Worm (Caenorhabditis elegans) whole organism, mixed stage, embryonic: ENCODE data around the gene R03H10.7.

ENCODE experiments used
- M03D4.4 ChIP-seq: sonication (generic microtip); optimal IDR thresholded peaks from 2 replicates; lab custom pipeline; 2017; ENCODE audit warnings: mild to moderate bottlenecking, missing genetic modification characterization, missing compliant biosample characterization
- ceh-39 ChIP-seq: fragments of 150-350 bp; optimal IDR thresholded peaks from 2 replicates; lab custom pipeline; 2014; ENCODE audit warnings: missing biosample characterization, missing genetic modification characterization
- ceh-43 ChIP-seq: fragments of 200-800 bp; sonication (Bioruptor generic); optimal IDR thresholded peaks from 2 replicates; lab custom pipeline; 2018; ENCODE audit warnings: mild to moderate bottlenecking, missing genetic modification characterization, moderate library complexity, missing compliant biosample characterization
- ceh-83 ChIP-seq: fragments of 200-800 bp; sonication (Bioruptor generic); optimal IDR thresholded peaks from 2 replicates; lab custom pipeline; 2018; ENCODE audit warnings: mild to moderate bottlenecking, missing genetic modification characterization, missing compliant biosample characterization
- ces-1 ChIP-seq: fragments of 150-350 bp; optimal IDR thresholded peaks from 2 replicates; lab custom pipeline; 2014; ENCODE audit warnings: missing biosample characterization, missing genetic modification reagents, missing genetic modification characterization
- cnd-1 ChIP-seq: fragments of 200-800 bp; sonication (Bioruptor generic); optimal IDR thresholded peaks from 2 replicates; lab custom pipeline; 2018; ENCODE audit warnings: mild to moderate bottlenecking, missing genetic modification characterization, missing compliant biosample characterization
- drap-1 ChIP-seq: fragments of 200-800 bp; sonication (Bioruptor generic); optimal IDR thresholded peaks from 3 replicates; lab custom pipeline; 2018; ENCODE audit warnings: mild to moderate bottlenecking, missing genetic modification characterization, missing compliant biosample characterization
- elt-1 ChIP-seq: sonication (generic microtip); optimal IDR thresholded peaks from 2 replicates; lab custom pipeline; 2017; ENCODE audit warnings: missing genetic modification characterization, mild to moderate bottlenecking, missing compliant biosample characterization, antibody characterized with exemption, moderate library complexity, borderline replicate concordance; ENCODE audit not compliant: insufficient read depth
- elt-3 ChIP-seq: fragments of 150-350 bp; optimal IDR thresholded peaks from 2 replicates; lab custom pipeline; 2014; ENCODE audit warnings: missing biosample characterization, missing genetic modification characterization
- ham-2 ChIP-seq: fragments of 200-800 bp; sonication (Bioruptor generic); optimal IDR thresholded peaks from 2 replicates; lab custom pipeline; 2018; ENCODE audit warnings: mild to moderate bottlenecking, missing genetic modification characterization, missing compliant biosample characterization
- hlh-1 ChIP-seq: fragments of 150-350 bp; optimal IDR thresholded peaks from 2 replicates; lab custom pipeline; 2014; ENCODE audit warnings: missing biosample characterization, missing genetic modification reagents, missing genetic modification characterization
- lin-32 ChIP-seq: fragments of 200-800 bp; sonication (Bioruptor generic); optimal IDR thresholded peaks from 2 replicates; lab custom pipeline; 2018; ENCODE audit warnings: mild to moderate bottlenecking, missing genetic modification characterization, missing compliant biosample characterization
- lsy-2 ChIP-seq: fragments of 150-350 bp; optimal IDR thresholded peaks from 2 replicates; lab custom pipeline; 2014; ENCODE audit warnings: missing biosample characterization, missing genetic modification characterization
- mab-5 ChIP-seq: fragments of 150-350 bp; optimal IDR thresholded peaks from 2 replicates; lab custom pipeline; 2014; ENCODE audit warnings: missing biosample characterization, missing genetic modification characterization
- mls-2 ChIP-seq: sonication (generic microtip); optimal IDR thresholded peaks from 2 replicates; lab custom pipeline; 2016; ENCODE audit warnings: mild to moderate bottlenecking, missing genetic modification characterization, moderate library complexity, missing compliant biosample characterization
- nhr-12 ChIP-seq: fragments of 150-350 bp; optimal IDR thresholded peaks from 2 replicates; lab custom pipeline; 2014; ENCODE audit warnings: missing biosample characterization, missing genetic modification characterization
- nhr-2 ChIP-seq: fragments of 150-350 bp; optimal IDR thresholded peaks from 2 replicates; lab custom pipeline; 2014; ENCODE audit warnings: missing biosample characterization, missing genetic modification characterization
- nhr-28 ChIP-seq: fragments of 150-350 bp; optimal IDR thresholded peaks from 2 replicates; lab custom pipeline; 2014; ENCODE audit warnings: missing biosample characterization, missing genetic modification characterization
- nhr-76 ChIP-seq: sonication (generic microtip); optimal IDR thresholded peaks from 2 replicates; lab custom pipeline; 2017; ENCODE audit warnings: missing biosample characterization, missing genetic modification characterization
- pha-4 ChIP-seq: fragments of 150-350 bp; optimal IDR thresholded peaks from 2 replicates; lab custom pipeline; 2018; ENCODE audit warnings: missing biosample characterization, missing genetic modification reagents, missing genetic modification characterization
- sem-2 ChIP-seq: fragments of 200-800 bp; sonication (Bioruptor generic); optimal IDR thresholded peaks from 2 replicates; lab custom pipeline; 2018; ENCODE audit warnings: mild to moderate bottlenecking, missing genetic modification characterization, missing compliant biosample characterization
- snpc-4 ChIP-seq: fragments of 150-350 bp; optimal IDR thresholded peaks from 2 replicates; lab custom pipeline; 2014; ENCODE audit warnings: missing biosample characterization, missing genetic modification characterization
- sptf-1 ChIP-seq: sonication (generic microtip); optimal IDR thresholded peaks from 2 replicates; lab custom pipeline; 2017; ENCODE audit warnings: mild to moderate bottlenecking, missing genetic modification characterization, moderate library complexity, missing compliant biosample characterization
- tbx-8 ChIP-seq: fragments of 200-800 bp; sonication (Bioruptor generic); optimal IDR thresholded peaks from 2 replicates; lab custom pipeline; 2018; ENCODE audit warnings: mild to moderate bottlenecking, missing genetic modification characterization, moderate library complexity, missing compliant biosample characterization
- unc-120 ChIP-seq: sonication (generic microtip); optimal IDR thresholded peaks from 2 replicates; lab custom pipeline; 2017; ENCODE audit warnings: missing genetic modification characterization, missing compliant biosample characterization; ENCODE audit not compliant: poor library complexity, severe bottlenecking
- unc-39 ChIP-seq: fragments of 150-350 bp; optimal IDR thresholded peaks from 2 replicates; lab custom pipeline; 2014; ENCODE audit warnings: missing biosample characterization, missing genetic modification characterization
- unc-62 ChIP-seq: fragments of 150-350 bp; optimal IDR thresholded peaks from 2 replicates; lab custom pipeline; 2014; ENCODE audit warnings: missing biosample characterization, missing genetic modification reagents, missing genetic modification characterization
- zip-8 ChIP-seq: fragments of 150-350 bp; optimal IDR thresholded peaks from 2 replicates; lab custom pipeline; 2014; ENCODE audit warnings: missing biosample characterization, missing genetic modification characterization
- ztf-11 ChIP-seq: fragments of 150-350 bp; optimal IDR thresholded peaks from 2 replicates; lab custom pipeline; 2014; ENCODE audit warnings: missing biosample characterization, missing genetic modification characterization

The R03H10.7 gene

DNA sequence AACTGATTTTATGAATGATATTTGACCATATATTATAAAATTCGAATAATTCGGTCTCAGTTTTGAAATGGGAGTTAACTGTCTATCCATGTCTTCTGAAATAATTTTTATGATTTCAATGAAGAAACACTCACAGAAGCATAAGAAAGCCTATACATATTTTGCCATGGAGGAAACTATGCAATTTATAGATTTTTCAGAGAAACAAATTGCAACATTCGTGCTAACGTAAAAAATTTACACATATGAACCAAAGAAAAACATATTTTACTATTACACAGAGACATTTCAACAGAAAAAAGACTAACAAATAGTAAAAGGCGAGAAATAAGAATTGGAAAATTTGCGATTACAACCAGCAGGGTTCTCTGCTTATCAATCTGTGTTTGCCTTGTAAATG lies at the start of gene R03H10.7:
TSS of gene R03H10.7 (minus strand) at position 101 of the 400 bp plus-strand sequence.
- TF ChIP-seq lin-32: no peak
- TF ChIP-seq lsy-2 (tag; lab: Kevin White, UChicago): no peak
- TF ChIP-seq sptf-1 (tag; lab: Kevin White, UChicago): no peak
- TF ChIP-seq ham-2 (GFP tag; lab: Kevin White, UChicago): no peak
- TF ChIP-seq zip-8 (tag; lab: Kevin White, UChicago): no peak
- no peak for TF ChIP-seq M03D4.4 (tag; lab: Kevin White, UChicago)
- TF ChIP-seq ceh-39 (tag; lab: Kevin White, UChicago): no peak
- no peak for TF ChIP-seq elt-3
- TF ChIP-seq unc-62 (GFP tag; lab: Kevin White, UChicago): no peak
- no peak for TF ChIP-seq ceh-43 (GFP tag; lab: Kevin White, UChicago)
- TF ChIP-seq nhr-28 (tag; lab: Kevin White, UChicago): no peak
- no peak for TF ChIP-seq drap-1 (GFP tag; lab: Kevin White, UChicago)
- no peak for TF ChIP-seq cnd-1
- TF ChIP-seq unc-39 (tag; lab: Kevin White, UChicago): no peak
- TF ChIP-seq nhr-2 (tag; lab: Kevin White, UChicago): no peak
- no peak for TF ChIP-seq ceh-83
- TF ChIP-seq hlh-1 (tag; lab: Kevin White, UChicago): no peak
- no peak for TF ChIP-seq sem-2 (GFP tag; lab: Kevin White, UChicago)

DNA sequence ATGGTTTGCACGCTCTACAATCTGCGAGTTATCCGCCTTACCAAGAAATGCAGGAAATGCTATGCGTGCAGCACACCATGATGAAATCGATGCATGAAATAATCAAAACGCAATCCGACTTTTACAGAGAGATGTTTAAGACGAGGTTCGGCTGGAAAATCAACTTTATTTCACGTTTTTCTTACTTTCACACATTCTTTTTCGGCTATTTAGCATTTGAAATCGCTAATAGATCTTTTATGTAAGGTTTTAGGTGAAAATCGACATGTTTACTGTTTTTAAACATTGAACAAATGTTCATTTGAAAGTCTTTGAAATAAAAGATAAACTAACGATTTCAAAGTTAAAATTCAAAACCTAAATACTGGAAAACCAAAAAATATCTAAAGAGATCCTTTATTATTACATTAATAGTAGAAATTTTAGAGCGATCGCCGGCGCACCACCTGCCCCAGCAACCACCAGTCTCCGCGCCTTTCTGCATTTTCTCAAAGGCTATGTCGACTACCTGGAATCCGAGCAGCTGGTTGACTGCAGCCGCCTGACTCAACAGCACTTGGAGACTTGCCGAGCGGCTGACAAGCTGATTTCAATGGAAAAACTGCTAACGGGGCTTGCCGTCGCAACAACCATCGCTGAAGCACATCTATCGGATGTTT lies 49.5 kb upstream of the R03H10.7 start:
- TF ChIP-seq zip-8 (tag; lab: Kevin White, UChicago) (no peak), unc-62 (GFP tag; lab: Kevin White, UChicago) (no peak), ces-1 (GFP tag; lab: Kevin White, UChicago) (no peak), ceh-43 (GFP tag; lab: Kevin White, UChicago) (no peak), lsy-2 (tag; lab: Kevin White, UChicago) (no peak), unc-39 (tag; lab: Kevin White, UChicago) (no peak), mab-5 (no peak), elt-1 (tag; lab: Kevin White, UChicago) (no peak), pha-4 (tag; lab: Kevin White, UChicago) (no peak), drap-1 (GFP tag; lab: Kevin White, UChicago) (no peak), ztf-11 (tag; lab: Kevin White, UChicago) (no peak), ceh-83 (no peak), elt-3 (no peak), nhr-76 (no peak), sem-2 (GFP tag; lab: Kevin White, UChicago) (no peak)

DNA sequence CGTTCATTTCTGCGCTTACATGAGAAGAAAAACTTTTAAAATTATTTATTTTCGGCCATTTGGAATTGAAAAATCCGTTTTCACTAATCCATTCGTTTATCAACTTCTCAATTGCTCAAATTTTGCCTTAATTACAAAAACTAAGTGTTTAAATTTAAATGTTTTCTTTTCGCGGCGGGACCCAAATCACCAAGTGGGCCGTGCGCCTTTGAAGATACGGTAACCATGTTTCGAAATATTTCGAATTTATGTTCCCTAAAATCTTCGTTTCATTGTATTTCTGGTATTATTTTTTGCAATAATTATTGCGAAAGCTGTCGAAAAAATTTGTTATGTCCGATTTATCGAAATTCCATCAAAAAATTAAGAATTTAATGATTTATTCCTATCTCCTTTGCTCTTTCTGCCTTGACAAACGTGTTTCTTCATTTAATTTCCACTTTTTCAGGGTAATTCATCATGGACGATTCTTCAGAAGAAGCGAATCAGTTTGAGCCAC lies 47.9 kb upstream of the R03H10.7 start, which contains the start of gene C16A11.4:
TSS of gene C16A11.4 (plus strand) at position 449 of the 499 bp plus-strand sequence.
- TF ChIP-seq snpc-4 (tag; lab: Kevin White, UChicago) (no peak), drap-1 (GFP tag; lab: Kevin White, UChicago) (no peak), unc-39 (tag; lab: Kevin White, UChicago) (no peak), mls-2 (tag; lab: Kevin White, UChicago) (no peak), sptf-1 (tag; lab: Kevin White, UChicago) (no peak), zip-8 (tag; lab: Kevin White, UChicago) (no peak), unc-62 (GFP tag; lab: Kevin White, UChicago) (no peak), pha-4 (tag; lab: Kevin White, UChicago) (no peak), tbx-8 (GFP tag; lab: Kevin White, UChicago) (no peak), unc-120 (tag; lab: Kevin White, UChicago) (no peak), nhr-2 (tag; lab: Kevin White, UChicago) (no peak), nhr-28 (tag; lab: Kevin White, UChicago) (no peak), elt-1 (tag; lab: Kevin White, UChicago) (no peak), elt-3 (no peak), nhr-12 (tag; lab: Kevin White, UChicago) (no peak)

DNA sequence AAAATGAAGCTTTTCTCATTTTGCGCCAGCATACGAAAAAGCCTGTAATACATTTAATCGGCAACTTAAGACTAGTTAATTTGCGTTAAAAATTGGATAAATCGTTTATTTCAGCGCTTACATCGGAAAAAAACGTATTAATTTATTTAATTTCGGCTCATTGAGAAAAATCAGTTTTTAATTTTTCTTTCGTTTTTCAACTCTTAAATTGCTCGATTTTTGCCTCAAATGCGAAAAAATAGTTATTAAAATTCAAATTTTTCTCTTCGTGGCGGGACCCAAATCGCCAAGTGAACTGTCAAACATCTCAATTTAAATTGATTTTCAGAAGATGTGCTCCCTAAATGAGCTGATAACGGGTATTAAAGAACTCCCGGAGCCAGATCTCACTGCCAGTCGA lies 44.2 kb upstream of the R03H10.7 start, which contains the start of gene C16A11.5:
TSS of gene C16A11.5 (plus strand) at position 323 of the 400 bp plus-strand sequence.
- TF ChIP-seq nhr-12 (tag; lab: Kevin White, UChicago) (no peak), ztf-11 (tag; lab: Kevin White, UChicago) (no peak), ham-2 (GFP tag; lab: Kevin White, UChicago) (no peak)
